Fruit fly (Drosophila melanogaster): ENCODE data around the gene CG31787.

DNA sequence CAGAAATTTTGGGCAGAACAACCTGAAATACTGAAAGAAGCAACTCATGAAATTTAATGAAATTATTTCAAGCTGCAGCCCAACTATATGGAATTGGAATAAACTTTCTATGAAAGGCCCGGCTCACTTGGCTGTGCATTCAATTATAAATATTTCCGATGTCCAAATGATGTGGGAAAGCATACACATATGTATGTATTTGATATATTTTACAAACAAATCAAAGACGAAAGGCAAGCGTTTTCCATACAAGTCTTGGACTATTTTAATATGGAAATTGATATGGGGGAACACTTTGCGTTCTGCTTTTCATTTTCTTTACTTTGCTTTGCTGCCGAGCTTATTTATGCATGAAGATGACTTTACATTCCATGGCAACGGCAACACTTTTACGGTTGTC is 18.9 kb upstream of the CG31787 start:
- TF ChIP-seq sug (tag; optimal IDR thresholded peaks at IDR 0.05) (no peak), CG4730 (GFP tag; IDR thresholded peaks at IDR 0.05) (no peak), cas (GFP tag; IDR thresholded peaks at IDR 0.05) (no peak), CG15514 (GFP tag; optimal IDR thresholded peaks at IDR 0.05) (no peak), Nf-YC (tag; optimal IDR thresholded peaks at IDR 0.05) (no peak), Abd-B (GFP tag; optimal IDR thresholded peaks at IDR 0.05) (no peak), CG8281 (tag; optimal IDR thresholded peaks at IDR 0.05) (no peak), Antp (GFP tag; optimal IDR thresholded peaks at IDR 0.05) (no peak), kay (GFP tag; optimal IDR thresholded peaks at IDR 0.05) (no peak), CG11560 (tag; IDR thresholded peaks at IDR 0.05) (no peak)

All from whole organism, embryonic.